Worm (Caenorhabditis elegans) whole organism, early embryonic: ENCODE measurements around the gene aqp-7.

ENCODE experiments used
- aly-1 ChIP-seq: sonication (generic microtip); optimal IDR thresholded peaks from 2 replicates; lab custom pipeline; 2016; ENCODE audit warnings: missing genetic modification characterization, missing compliant biosample characterization
- ama-1 ChIP-seq: fragments of 150-350 bp; optimal IDR thresholded peaks from 2 replicates; lab custom pipeline; 2014
- ceh-36 ChIP-seq: sonication (generic microtip); optimal IDR thresholded peaks from 2 replicates; lab custom pipeline; 2016; ENCODE audit warnings: missing genetic modification characterization, inconsistent platforms, missing compliant biosample characterization
- flt-1 ChIP-seq: fragments of 200-800 bp; sonication (Bioruptor generic); IDR thresholded peaks from 2 replicates; pipeline ENCODE4 v1.3.6; 2022; ENCODE audit warnings: missing genetic modification characterization, missing compliant biosample characterization
- hmbx-1 ChIP-seq: sonication (generic microtip); optimal IDR thresholded peaks from 2 replicates; lab custom pipeline; 2016; ENCODE audit warnings: mild to moderate bottlenecking, missing genetic modification characterization, missing compliant biosample characterization
- hnd-1 ChIP-seq: sonication (generic microtip); optimal IDR thresholded peaks from 2 replicates; lab custom pipeline; 2016; ENCODE audit warnings: missing genetic modification characterization, missing compliant biosample characterization
- pes-1 ChIP-seq: fragments of 200-800 bp; sonication (Bioruptor generic); IDR thresholded peaks from 2 replicates; pipeline ENCODE4 v1.3.6; 2022; ENCODE audit warnings: missing genetic modification reagents, missing genetic modification characterization, missing compliant biosample characterization
- scrt-1 ChIP-seq: fragments of 200-800 bp; sonication (Bioruptor generic); IDR thresholded peaks from 2 replicates; pipeline ENCODE4 v1.3.6; 2022; ENCODE audit warnings: missing genetic modification characterization, missing compliant biosample characterization
- tbx-37 ChIP-seq: fragments of 200-800 bp; sonication (Bioruptor generic); conservative IDR thresholded peaks from 2 replicates; pipeline ENCODE4 v1.3.6; 2022; ENCODE audit warnings: missing genetic modification reagents, missing genetic modification characterization, missing compliant biosample characterization

- TF ChIP-seq flt-1 (GFP tag; lab: Robert Waterston, UW) (no peak), ama-1 (lab: Kevin White, UChicago) (no peak), hmbx-1 (tag; lab: Kevin White, UChicago) (no peak), hnd-1 (tag; lab: Kevin White, UChicago) (no peak), ceh-36 (tag; lab: Kevin White, UChicago) (no peak), pes-1 (GFP tag; lab: Robert Waterston, UW) (no peak), scrt-1 (no peak), tbx-37 (no peak), aly-1 (tag; lab: Kevin White, UChicago) (no peak)
Measured at ce11 chrX:3051315-3051993, 26.6 kb downstream of the aqp-7 start.
